Worm (Caenorhabditis elegans): ENCODE results near the gene Y43F8B.11.

ce11 chrV:19502579-19503151, 32.2 kb downstream of the Y43F8B.11 start, which contains the start of gene Y43F8B.3:
- TF ChIP-seq med-1 (GFP tag; optimal IDR thresholded peaks at IDR 0.05; ENCODE audit: insufficient read depth) (no peak), ztf-23 (GFP tag; IDR thresholded peaks at IDR 0.05) (no peak)

Measured in whole organism, midembryonic.